Fruit fly (Drosophila melanogaster): ENCODE measurements around the gene Fur1.

The Fur1 gene

dm6 chr3R:25459200-25459809 lies 13.6 kb downstream of the Fur1 start (continued):
- TF ChIP-seq jumu (GFP tag; optimal IDR thresholded peaks at IDR 0.05) (no peak), Hmr (GFP tag; optimal IDR thresholded peaks at IDR 0.05) (no peak), bowl (GFP tag; IDR thresholded peaks at IDR 0.05) (no peak), CG9817 (tag; optimal IDR thresholded peaks at IDR 0.05) (no peak), Dbx (GFP tag; IDR thresholded peaks at IDR 0.05) (no peak), CG9215 (GFP tag; IDR thresholded peaks at IDR 0.05) (no peak), Pdp1 (GFP tag; optimal IDR thresholded peaks at IDR 0.05) (no peak), CoRest (tag; optimal IDR thresholded peaks at IDR 0.05) (no peak), dmrt99B (tag; optimal IDR thresholded peaks at IDR 0.05) (peak; percentile 38), CG6254 (GFP tag; optimal IDR thresholded peaks at IDR 0.05) (peak; percentile 20), CG15269 (tag; optimal IDR thresholded peaks at IDR 0.05) (no peak), ATbp (GFP tag; optimal IDR thresholded peaks at IDR 0.05) (no peak), CG18599 (GFP tag; optimal IDR thresholded peaks at IDR 0.05) (no peak), prd (optimal IDR thresholded peaks at IDR 0.05) (no peak), prd (GFP tag; IDR thresholded peaks at IDR 0.05) (0 out of 3 replicates have a peak, but pooled peaks have one; percentile 15), CG6683 (GFP tag; optimal IDR thresholded peaks at IDR 0.05) (no peak), onecut (GFP tag; IDR thresholded peaks at IDR 0.05) (no peak), trem (tag; optimal IDR thresholded peaks at IDR 0.05) (no peak), CG11247 (GFP tag; IDR thresholded peaks at IDR 0.05) (no peak), CG9876 (GFP tag; optimal IDR thresholded peaks at IDR 0.05) (no peak), usp (GFP tag; optimal IDR thresholded peaks at IDR 0.05) (no peak), CG4854 (GFP tag; optimal IDR thresholded peaks at IDR 0.05) (no peak), CG3407 (GFP tag; optimal IDR thresholded peaks at IDR 0.05) (no peak), scrt (GFP tag; optimal IDR thresholded peaks at IDR 0.05) (no peak), pfk (GFP tag; optimal IDR thresholded peaks at IDR 0.05) (no peak), Nf-YB (GFP tag; optimal IDR thresholded peaks at IDR 0.05) (no peak), bigmax (GFP tag; optimal IDR thresholded peaks at IDR 0.05) (no peak), ci (GFP tag; IDR thresholded peaks at IDR 0.05) (no peak), H2.0 (GFP tag; IDR thresholded peaks at IDR 0.05) (no peak), gem (tag; optimal IDR thresholded peaks at IDR 0.05) (peak; percentile 57), Sin3A (optimal IDR thresholded peaks at IDR 0.05) (no peak), Max (GFP tag; optimal IDR thresholded peaks at IDR 0.05) (no peak), CG13296 (GFP tag; optimal IDR thresholded peaks at IDR 0.05) (no peak), CG2712 (tag; optimal IDR thresholded peaks at IDR 0.05) (peak; percentile 65), gt (GFP tag; IDR thresholded peaks at IDR 0.05) (no peak), dimm (GFP tag; IDR thresholded peaks at IDR 0.05) (no peak), dati (GFP tag; IDR thresholded peaks at IDR 0.05) (no peak), lola (GFP tag; optimal IDR thresholded peaks at IDR 0.05) (peak in 1 of 3 experiments; percentile 36), HLH4C (GFP tag; IDR thresholded peaks at IDR 0.05; ENCODE audit: partially characterized antibody) (no peak), Stat92E (GFP tag; optimal IDR thresholded peaks at IDR 0.05) (no peak), Scr (GFP tag; IDR thresholded peaks at IDR 0.05; ENCODE audit: partially characterized antibody) (no peak), schlank (tag; optimal IDR thresholded peaks at IDR 0.05) (no peak), kni (GFP tag; optimal IDR thresholded peaks at IDR 0.05) (no peak), CG33213 (GFP tag; optimal IDR thresholded peaks at IDR 0.05) (no peak), Fer3 (tag; optimal IDR thresholded peaks at IDR 0.05) (no peak), GATAe (GFP tag; conservative IDR thresholded peaks at IDR 0.05) (no peak), ash1 (GFP tag; optimal IDR thresholded peaks at IDR 0.05) (no peak), NC2β (GFP tag; optimal IDR thresholded peaks at IDR 0.05) (no peak), en (GFP tag; optimal IDR thresholded peaks at IDR 0.05) (no peak), CG11696 (GFP tag; IDR thresholded peaks at IDR 0.05) (no peak)
